Fruit fly (Drosophila melanogaster) whole organism, embryonic: Measurements from ENCODE around the gene CG8993.

Experiments used
- Abd-B ChIP-seq: fragments of 200-800 bp; sonication (Bioruptor generic); optimal IDR thresholded peaks from 2 replicates; lab custom pipeline; 2018; ENCODE audit warnings: missing biosample characterization, mild to moderate bottlenecking, missing genetic modification characterization, moderate library complexity
- Bgb ChIP-seq: fragments of 200-800 bp; sonication (Bioruptor generic); IDR thresholded peaks from 2 replicates; pipeline ENCODE4 v1.3.6; 2022; ENCODE audit warnings: missing biosample characterization, missing genetic modification characterization; ENCODE audit not compliant: partially characterized antibody
- Blimp-1 ChIP-seq: fragments of 200-800 bp; sonication (Bioruptor generic); optimal IDR thresholded peaks from 3 replicates; lab custom pipeline; 2018; ENCODE audit warnings: missing biosample characterization, missing genetic modification characterization, mild to moderate bottlenecking, moderate library complexity, missing genetic modification reagents
- BtbVII ChIP-seq: fragments of 200-800 bp; sonication (Bioruptor generic); optimal IDR thresholded peaks from 3 replicates; lab custom pipeline; 2017; ENCODE audit warnings: missing biosample characterization, mild to moderate bottlenecking, missing genetic modification characterization
- C15 ChIP-seq: fragments of 200-800 bp; sonication (Bioruptor generic); IDR thresholded peaks from 3 replicates; pipeline ENCODE4 v1.3.6; 2022; ENCODE audit warnings: missing biosample characterization, missing genetic modification characterization
- CG10462 ChIP-seq: fragments of 200-800 bp; sonication (Bioruptor generic); optimal IDR thresholded peaks from 2 replicates; lab custom pipeline; 2016; ENCODE audit warnings: missing biosample characterization, missing genetic modification characterization
- CG11456 ChIP-seq: fragments of 200-800 bp; sonication (Bioruptor generic); IDR thresholded peaks from 3 replicates; pipeline ENCODE4 v1.3.6; 2022; ENCODE audit warnings: missing biosample characterization, missing genetic modification characterization
- CG12071 ChIP-seq: fragments of 200-800 bp; sonication (Bioruptor generic); optimal IDR thresholded peaks from 3 replicates; lab custom pipeline; 2018; ENCODE audit warnings: missing biosample characterization, mild to moderate bottlenecking, missing genetic modification characterization
- CG12744 ChIP-seq: fragments of 200-800 bp; sonication (Bioruptor generic); optimal IDR thresholded peaks from 2 replicates; lab custom pipeline; 2016; ENCODE audit warnings: missing biosample characterization, missing genetic modification characterization
- CG14014 ChIP-seq: fragments of 200-800 bp; sonication (Bioruptor generic); IDR thresholded peaks from 2 replicates; pipeline ENCODE4 v1.3.6; 2022; ENCODE audit warnings: missing biosample characterization, missing genetic modification characterization
- CG14441 ChIP-seq: fragments of 200-800 bp; sonication (Bioruptor generic); IDR thresholded peaks from 2 replicates; pipeline ENCODE4 v1.3.6; 2022; ENCODE audit warnings: missing biosample characterization, missing genetic modification characterization
- CG14667 ChIP-seq: fragments of 200-800 bp; sonication (Bioruptor generic); IDR thresholded peaks from 2 replicates; pipeline ENCODE4 v1.3.6; 2022; ENCODE audit warnings: missing biosample characterization, missing genetic modification characterization
- CG15269 ChIP-seq: fragments of 200-800 bp; sonication (Bioruptor generic); optimal IDR thresholded peaks from 2 replicates; lab custom pipeline; 2018; ENCODE audit warnings: missing biosample characterization, mild to moderate bottlenecking, missing genetic modification characterization, moderate library complexity
- CG3065 ChIP-seq: fragments of 200-800 bp; sonication (Bioruptor generic); optimal IDR thresholded peaks from 2 replicates; lab custom pipeline; 2016; ENCODE audit warnings: missing biosample characterization, missing genetic modification characterization
- CG6272 ChIP-seq: fragments of 200-800 bp; sonication (Bioruptor generic); IDR thresholded peaks from 2 replicates; pipeline ENCODE4 v1.3.6; 2022; ENCODE audit warnings: missing biosample characterization, missing genetic modification characterization
- CG6813 ChIP-seq: fragments of 200-800 bp; sonication (Bioruptor generic); optimal IDR thresholded peaks from 2 replicates; lab custom pipeline; 2017; ENCODE audit warnings: missing biosample characterization, missing genetic modification characterization, mild to moderate bottlenecking, moderate library complexity, missing genetic modification reagents
- CG7786 ChIP-seq: fragments of 200-800 bp; sonication (Bioruptor generic); optimal IDR thresholded peaks from 2 replicates; lab custom pipeline; 2016; ENCODE audit warnings: missing biosample characterization, missing genetic modification characterization
- CG8359 ChIP-seq: fragments of 200-800 bp; sonication (Bioruptor generic); optimal IDR thresholded peaks from 2 replicates; lab custom pipeline; 2017; ENCODE audit warnings: missing biosample characterization, mild to moderate bottlenecking, missing genetic modification characterization, borderline replicate concordance
- E2f1 ChIP-seq: fragments of 200-800 bp; sonication (Bioruptor generic); IDR thresholded peaks from 2 replicates; pipeline ENCODE4 v1.3.6; 2022; ENCODE audit warnings: missing biosample characterization, missing genetic modification characterization
- Gug ChIP-seq: fragments of 200-800 bp; sonication (Bioruptor generic); IDR thresholded peaks from 4 replicates; pipeline ENCODE4 v1.3.6; 2022; ENCODE audit warnings: missing biosample characterization, missing genetic modification characterization
- Hmr ChIP-seq: fragments of 200-800 bp; sonication (Bioruptor generic); optimal IDR thresholded peaks from 3 replicates; lab custom pipeline; 2017; ENCODE audit warnings: mild to moderate bottlenecking, missing biosample characterization, missing genetic modification reagents, missing genetic modification characterization
- Max ChIP-seq: fragments of 200-800 bp; sonication (Bioruptor generic); optimal IDR thresholded peaks from 2 replicates; lab custom pipeline; 2016; ENCODE audit warnings: missing biosample characterization, mild to moderate bottlenecking, missing genetic modification characterization
- NK7.1 ChIP-seq: fragments of 200-800 bp; sonication (Bioruptor generic); optimal IDR thresholded peaks from 3 replicates; lab custom pipeline; 2016; ENCODE audit warnings: missing biosample characterization, missing genetic modification characterization
- Nf-YB ChIP-seq: fragments of 200-800 bp; sonication (Bioruptor generic); optimal IDR thresholded peaks from 3 replicates; lab custom pipeline; 2019; ENCODE audit warnings: missing biosample characterization, mild to moderate bottlenecking, missing genetic modification characterization, moderate library complexity
- Opbp ChIP-seq: fragments of 200-800 bp; sonication (Bioruptor generic); IDR thresholded peaks from 3 replicates; pipeline ENCODE4 v1.3.6; 2022; ENCODE audit warnings: missing biosample characterization, missing genetic modification characterization; ENCODE audit not compliant: partially characterized antibody
- PHDP ChIP-seq: fragments of 200-800 bp; sonication (Bioruptor generic); optimal IDR thresholded peaks from 3 replicates; lab custom pipeline; 2018; ENCODE audit warnings: missing biosample characterization, mild to moderate bottlenecking, missing genetic modification characterization, moderate library complexity
- Scr ChIP-seq: fragments of 200-800 bp; sonication (Bioruptor generic); IDR thresholded peaks from 2 replicates; pipeline ENCODE4 v1.3.6; 2022; ENCODE audit warnings: missing biosample characterization, missing genetic modification characterization; ENCODE audit not compliant: partially characterized antibody
- Sry-δ ChIP-seq: fragments of 200-800 bp; sonication (Bioruptor generic); optimal IDR thresholded peaks from 2 replicates; lab custom pipeline; 2016; ENCODE audit warnings: missing biosample characterization, missing genetic modification characterization
- Ssrp ChIP-seq: fragments of 200-800 bp; sonication (Bioruptor generic); optimal IDR thresholded peaks from 2 replicates; lab custom pipeline; 2018; ENCODE audit warnings: missing biosample characterization, mild to moderate bottlenecking, missing genetic modification characterization, moderate library complexity
- Tbp ChIP-seq: fragments of >200 bp; optimal IDR thresholded peaks from 2 replicates; lab custom pipeline; 2018; ENCODE audit warnings: missing biosample characterization, missing genetic modification characterization
- aop ChIP-seq: fragments of 200-800 bp; sonication (Bioruptor generic); IDR thresholded peaks from 2 replicates; pipeline ENCODE4 v1.3.6; 2022; ENCODE audit warnings: missing biosample characterization, missing genetic modification characterization
- ap ChIP-seq: fragments of 200-800 bp; sonication (Bioruptor generic); IDR thresholded peaks from 2 replicates; pipeline ENCODE4 v1.3.6; 2022; ENCODE audit warnings: missing biosample characterization, missing genetic modification characterization
- ato ChIP-seq: fragments of 200-800 bp; sonication (Bioruptor generic); IDR thresholded peaks from 2 replicates; pipeline ENCODE4 v1.3.6; 2022; ENCODE audit warnings: missing biosample characterization, missing genetic modification characterization; ENCODE audit not compliant: partially characterized antibody
- cas ChIP-seq: fragments of 200-800 bp; sonication (Bioruptor generic); IDR thresholded peaks from 2 replicates; pipeline ENCODE4 v1.3.6; 2022; ENCODE audit warnings: missing biosample characterization, missing genetic modification characterization
- chinmo ChIP-seq: fragments of 200-800 bp; sonication (Bioruptor generic); IDR thresholded peaks from 4 replicates; pipeline ENCODE4 v1.3.6; 2022; ENCODE audit warnings: missing biosample characterization, missing genetic modification characterization; ENCODE audit not compliant: partially characterized antibody
- chm ChIP-seq: fragments of 200-800 bp; sonication (Bioruptor generic); IDR thresholded peaks from 2 replicates; pipeline ENCODE4 v1.3.6; 2022; ENCODE audit warnings: missing biosample characterization, missing genetic modification characterization
- danr ChIP-seq: fragments of 200-800 bp; sonication (Bioruptor generic); IDR thresholded peaks from 2 replicates; pipeline ENCODE4 v1.3.6; 2022; ENCODE audit warnings: missing biosample characterization, missing genetic modification characterization
- eve ChIP-seq, 2 experiments: fragments of >200 bp; optimal IDR thresholded peaks; 2 replicates each; lab custom pipeline; 2017; ENCODE audit warnings: missing biosample characterization in 2 of 2, missing genetic modification characterization in 2 of 2
- gcm ChIP-seq: fragments of 200-800 bp; sonication (Bioruptor generic); optimal IDR thresholded peaks from 2 replicates; lab custom pipeline; 2019; ENCODE audit warnings: missing biosample characterization, mild to moderate bottlenecking, missing genetic modification characterization, moderate library complexity
- hth ChIP-seq: fragments of >200 bp; optimal IDR thresholded peaks from 2 replicates; lab custom pipeline; 2017; ENCODE audit warnings: inconsistent platforms
- ind ChIP-seq: fragments of 200-800 bp; sonication (Bioruptor generic); optimal IDR thresholded peaks from 3 replicates; lab custom pipeline; 2016; ENCODE audit warnings: missing biosample characterization, missing genetic modification characterization
- jigr1 ChIP-seq: fragments of 200-800 bp; sonication (Bioruptor generic); IDR thresholded peaks from 3 replicates; pipeline ENCODE4 v1.3.6; 2022; ENCODE audit warnings: missing biosample characterization, missing genetic modification characterization
- kay ChIP-seq: fragments of 200-800 bp; sonication (Bioruptor generic); optimal IDR thresholded peaks from 2 replicates; lab custom pipeline; 2016; ENCODE audit warnings: missing biosample characterization, missing genetic modification characterization
- nom ChIP-seq: fragments of 200-800 bp; sonication (Bioruptor generic); optimal IDR thresholded peaks from 2 replicates; lab custom pipeline; 2017; ENCODE audit warnings: missing biosample characterization, missing genetic modification characterization, mild to moderate bottlenecking, moderate library complexity, missing genetic modification reagents
- odd ChIP-seq: fragments of 200-800 bp; sonication (Bioruptor generic); optimal IDR thresholded peaks from 2 replicates; lab custom pipeline; 2017; ENCODE audit warnings: missing biosample characterization, mild to moderate bottlenecking, missing genetic modification characterization
- rib ChIP-seq: fragments of 200-800 bp; sonication (Bioruptor generic); IDR thresholded peaks from 2 replicates; pipeline ENCODE4 v1.3.6; 2022; ENCODE audit warnings: missing biosample characterization, missing genetic modification characterization
- sim ChIP-seq: fragments of 200-800 bp; sonication (Bioruptor generic); IDR thresholded peaks from 2 replicates; pipeline ENCODE4 v1.3.6; 2022; ENCODE audit warnings: missing biosample characterization, missing genetic modification characterization
- slbo ChIP-seq: fragments of 200-800 bp; sonication (Bioruptor generic); IDR thresholded peaks from 2 replicates; pipeline ENCODE4 v1.3.6; 2022; ENCODE audit warnings: missing biosample characterization, missing genetic modification characterization
- ssp ChIP-seq: fragments of 200-800 bp; sonication (Bioruptor generic); IDR thresholded peaks from 2 replicates; pipeline ENCODE4 v1.3.6; 2022; ENCODE audit warnings: missing biosample characterization, missing genetic modification characterization
- trh ChIP-seq: fragments of 200-800 bp; sonication (Bioruptor generic); optimal IDR thresholded peaks from 2 replicates; lab custom pipeline; 2016; ENCODE audit warnings: missing biosample characterization, missing genetic modification characterization
- wek ChIP-seq: fragments of 200-800 bp; sonication (Bioruptor generic); optimal IDR thresholded peaks from 3 replicates; lab custom pipeline; 2018; ENCODE audit warnings: missing biosample characterization, mild to moderate bottlenecking, missing genetic modification characterization, moderate library complexity
- zen ChIP-seq: fragments of 200-800 bp; sonication (Bioruptor generic); optimal IDR thresholded peaks from 3 replicates; lab custom pipeline; 2018; ENCODE audit warnings: missing biosample characterization, mild to moderate bottlenecking, missing genetic modification characterization, moderate library complexity

CG8993 gene

dm6 chr3L:2387816-2388215 is 15.8 kb downstream of the CG8993 start (continued):
- 0 out of 2 replicates have a peak, but pooled peaks have one; percentile 47 for TF ChIP-seq chm (GFP tag; lab: Robert Waterston, UW)
- no peak for TF ChIP-seq rib
- TF ChIP-seq Opbp (GFP tag; lab: Robert Waterston, UW), result no peak
- peak; percentile 15 for TF ChIP-seq PHDP
- no peak for TF ChIP-seq CG14014 (GFP tag; lab: Robert Waterston, UW)
- TF ChIP-seq Hmr, result peak; percentile 8
- no peak for TF ChIP-seq CG8359 (GFP tag; lab: Kevin White, UChicago)
- TF ChIP-seq slbo, result no peak
- TF ChIP-seq Abd-B, result no peak
- TF ChIP-seq zen (tag; lab: Kevin White, UChicago), result no peak
- peak; percentile 74; the same call in 2 of the 4 replicates for TF ChIP-seq chinmo (GFP tag; lab: Robert Waterston, UW)
- TF ChIP-seq trh (GFP tag; lab: Kevin White, UChicago), result no peak
- TF ChIP-seq ssp (GFP tag; lab: Robert Waterston, UW), result no peak
- TF ChIP-seq Scr (GFP tag; lab: Robert Waterston, UW), result no peak
- peak in 1 of 2 experiments; percentile 75 for TF ChIP-seq eve (GFP tag; optimal IDR thresholded peaks at IDR 0.05; lab: Kevin White, UChicago)
- no peak for TF ChIP-seq CG12071 (GFP tag; lab: Kevin White, UChicago)
- TF ChIP-seq CG7786 (GFP tag; lab: Kevin White, UChicago), result no peak
- no peak for TF ChIP-seq CG12744 (GFP tag; lab: Kevin White, UChicago)
- TF ChIP-seq CG3065 (GFP tag; lab: Kevin White, UChicago), result no peak
- TF ChIP-seq CG10462 (GFP tag; lab: Kevin White, UChicago), result no peak
- no peak for TF ChIP-seq odd (GFP tag; lab: Kevin White, UChicago)
- TF ChIP-seq Bgb (GFP tag; lab: Robert Waterston, UW), result peak; percentile 9; the same call in 1 of the 2 replicates
- TF ChIP-seq ap (GFP tag; lab: Robert Waterston, UW), result no peak
- TF ChIP-seq NK7.1, result no peak
- TF ChIP-seq aop (GFP tag; lab: Robert Waterston, UW), result no peak
- TF ChIP-seq CG14667 (GFP tag; lab: Robert Waterston, UW), result no peak
- TF ChIP-seq Tbp (GFP tag; lab: Kevin White, UChicago), result no peak
- no peak for TF ChIP-seq Ssrp (tag; lab: Kevin White, UChicago)
- TF ChIP-seq nom (GFP tag; lab: Kevin White, UChicago), result peak; percentile 23
- TF ChIP-seq Max (GFP tag; lab: Kevin White, UChicago), result peak; percentile 16
- TF ChIP-seq CG14441 (GFP tag; lab: Robert Waterston, UW), result no peak
- no peak for TF ChIP-seq Blimp-1 (GFP tag; lab: Kevin White, UChicago)
- peak; percentile 30 for TF ChIP-seq gcm (GFP tag; lab: Kevin White, UChicago)
- TF ChIP-seq C15 (GFP tag; lab: Robert Waterston, UW), result no peak
- TF ChIP-seq ato (GFP tag; lab: Robert Waterston, UW), result no peak
- TF ChIP-seq CG15269 (tag; lab: Kevin White, UChicago), result peak; percentile 11
- no peak for TF ChIP-seq sim (GFP tag; lab: Robert Waterston, UW)
- TF ChIP-seq BtbVII, result no peak
- no peak for TF ChIP-seq CG11456
- TF ChIP-seq ind, result no peak
- no peak for TF ChIP-seq CG6272 (GFP tag; lab: Robert Waterston, UW)
- no peak for TF ChIP-seq CG6813 (GFP tag; lab: Kevin White, UChicago)
- no peak for TF ChIP-seq cas (GFP tag; lab: Robert Waterston, UW)
- no peak for TF ChIP-seq E2f1 (GFP tag; lab: Robert Waterston, UW)
- TF ChIP-seq Gug (GFP tag; lab: Robert Waterston, UW), result no peak
- no peak for TF ChIP-seq danr (GFP tag; lab: Robert Waterston, UW)
- TF ChIP-seq hth, result no peak
- TF ChIP-seq kay (GFP tag; lab: Kevin White, UChicago), result no peak
- TF ChIP-seq wek (GFP tag; lab: Kevin White, UChicago), result no peak
- no peak for TF ChIP-seq Sry-δ (GFP tag; lab: Kevin White, UChicago)
- TF ChIP-seq Nf-YB, result no peak
- TF ChIP-seq jigr1 (GFP tag; lab: Robert Waterston, UW), result no peak
